Fruit fly (Drosophila melanogaster) whole organism, embryonic: ENCODE data around the gene SP555.

Experiments
- BEAF-32 ChIP-seq: fragments of 200-800 bp; sonication (Bioruptor generic); optimal IDR thresholded peaks from 3 replicates; lab custom pipeline; 2017; ENCODE audit warnings: missing biosample characterization, missing genetic modification characterization, mild to moderate bottlenecking, moderate library complexity, missing genetic modification reagents
- Bteb2 ChIP-seq: fragments of 200-800 bp; sonication (Bioruptor generic); optimal IDR thresholded peaks from 2 replicates; lab custom pipeline; 2016; ENCODE audit warnings: missing biosample characterization, missing genetic modification characterization
- CG10366 ChIP-seq: fragments of 200-800 bp; sonication (Bioruptor generic); IDR thresholded peaks from 2 replicates; pipeline ENCODE4 v1.3.6; 2022; ENCODE audit warnings: missing biosample characterization, missing genetic modification characterization
- CG11093 ChIP-seq: fragments of 200-800 bp; sonication (Bioruptor generic); IDR thresholded peaks from 3 replicates; pipeline ENCODE4 v1.3.6; 2022; ENCODE audit warnings: missing biosample characterization, missing genetic modification characterization
- CG12299 ChIP-seq: fragments of 200-800 bp; sonication (Bioruptor generic); optimal IDR thresholded peaks from 2 replicates; lab custom pipeline; 2018; ENCODE audit warnings: missing biosample characterization, mild to moderate bottlenecking, missing genetic modification characterization
- CG12942 ChIP-seq: fragments of 200-800 bp; sonication (Bioruptor generic); optimal IDR thresholded peaks from 3 replicates; lab custom pipeline; 2016; ENCODE audit warnings: missing biosample characterization, missing genetic modification characterization
- CG13775 ChIP-seq: fragments of 200-800 bp; sonication (Bioruptor generic); optimal IDR thresholded peaks from 3 replicates; lab custom pipeline; 2017; ENCODE audit warnings: missing biosample characterization, mild to moderate bottlenecking, missing genetic modification characterization
- CG14710 ChIP-seq: fragments of 200-800 bp; sonication (Bioruptor generic); optimal IDR thresholded peaks from 3 replicates; lab custom pipeline; 2019; ENCODE audit warnings: missing biosample characterization, mild to moderate bottlenecking, missing genetic modification characterization, moderate library complexity
- CG15479 ChIP-seq: fragments of 200-800 bp; sonication (Bioruptor generic); optimal IDR thresholded peaks from 3 replicates; lab custom pipeline; 2019; ENCODE audit warnings: missing biosample characterization, mild to moderate bottlenecking, missing genetic modification characterization, moderate library complexity
- CG15514 ChIP-seq: fragments of 200-800 bp; sonication (Bioruptor generic); optimal IDR thresholded peaks from 3 replicates; lab custom pipeline; 2017; ENCODE audit warnings: missing biosample characterization, missing genetic modification characterization, mild to moderate bottlenecking, moderate library complexity, missing genetic modification reagents
- CG2120 ChIP-seq: fragments of 200-800 bp; sonication (Bioruptor generic); optimal IDR thresholded peaks from 3 replicates; lab custom pipeline; 2016; ENCODE audit warnings: missing biosample characterization, missing genetic modification characterization
- CG2129 ChIP-seq: fragments of 200-800 bp; sonication (Bioruptor generic); IDR thresholded peaks from 2 replicates; pipeline ENCODE4 v1.3.6; 2022; ENCODE audit warnings: missing biosample characterization, missing genetic modification characterization; ENCODE audit not compliant: partially characterized antibody
- CG31365 ChIP-seq: fragments of 200-800 bp; sonication (Bioruptor generic); optimal IDR thresholded peaks from 2 replicates; lab custom pipeline; 2018; ENCODE audit warnings: missing biosample characterization, mild to moderate bottlenecking, missing genetic modification characterization
- CG32767 ChIP-seq: fragments of 200-800 bp; sonication (Bioruptor generic); IDR thresholded peaks from 2 replicates; pipeline ENCODE4 v1.3.6; 2022; ENCODE audit warnings: missing biosample characterization, missing genetic modification characterization
- CG4404 ChIP-seq: fragments of 200-800 bp; sonication (Bioruptor generic); IDR thresholded peaks from 2 replicates; pipeline ENCODE4 v1.3.6; 2022; ENCODE audit warnings: missing biosample characterization, missing genetic modification characterization
- CG4707 ChIP-seq: fragments of 200-800 bp; sonication (Bioruptor generic); optimal IDR thresholded peaks from 2 replicates; lab custom pipeline; 2018; ENCODE audit warnings: missing biosample characterization, mild to moderate bottlenecking, missing genetic modification characterization, moderate library complexity
- CG4854 ChIP-seq: fragments of 200-800 bp; sonication (Bioruptor generic); optimal IDR thresholded peaks from 2 replicates; lab custom pipeline; 2016; ENCODE audit warnings: missing biosample characterization, missing genetic modification characterization, inconsistent platforms
- CHES-1-like ChIP-seq: fragments of 200-800 bp; sonication (Bioruptor generic); optimal IDR thresholded peaks from 2 replicates; lab custom pipeline; 2016; ENCODE audit warnings: missing biosample characterization, missing genetic modification characterization
- CTCF ChIP-seq: fragments of 200-800 bp; sonication (Bioruptor generic); optimal IDR thresholded peaks from 2 replicates; lab custom pipeline; 2017; ENCODE audit warnings: missing biosample characterization, mild to moderate bottlenecking, missing genetic modification characterization, moderate library complexity
- Dad ChIP-seq: fragments of 200-800 bp; sonication (Bioruptor generic); optimal IDR thresholded peaks from 3 replicates; lab custom pipeline; 2016; ENCODE audit warnings: missing biosample characterization, missing genetic modification characterization
- Doc2 ChIP-seq: fragments of 200-800 bp; sonication (Bioruptor generic); IDR thresholded peaks from 2 replicates; pipeline ENCODE4 v1.3.6; 2022; ENCODE audit warnings: missing biosample characterization, missing genetic modification characterization
- Dp ChIP-seq: fragments of 200-800 bp; sonication (Bioruptor generic); optimal IDR thresholded peaks from 2 replicates; lab custom pipeline; 2018; ENCODE audit warnings: missing biosample characterization, mild to moderate bottlenecking, missing genetic modification characterization, moderate library complexity
- Ets97D ChIP-seq: fragments of 200-800 bp; sonication (Bioruptor generic); optimal IDR thresholded peaks from 3 replicates; lab custom pipeline; 2016; ENCODE audit warnings: missing biosample characterization, missing genetic modification characterization
- Gug ChIP-seq: fragments of 200-800 bp; sonication (Bioruptor generic); IDR thresholded peaks from 4 replicates; pipeline ENCODE4 v1.3.6; 2022; ENCODE audit warnings: missing biosample characterization, missing genetic modification characterization
- Hsf ChIP-seq: fragments of 200-800 bp; sonication (Bioruptor generic); optimal IDR thresholded peaks from 3 replicates; lab custom pipeline; 2016; ENCODE audit warnings: missing biosample characterization, missing genetic modification characterization
- MTF-1 ChIP-seq: fragments of 200-800 bp; sonication (Bioruptor generic); optimal IDR thresholded peaks from 2 replicates; lab custom pipeline; 2018; ENCODE audit warnings: missing biosample characterization, mild to moderate bottlenecking, missing genetic modification characterization, borderline replicate concordance
- Meics ChIP-seq: fragments of 200-800 bp; sonication (Bioruptor generic); optimal IDR thresholded peaks from 2 replicates; lab custom pipeline; 2017; ENCODE audit warnings: missing biosample characterization, mild to moderate bottlenecking, missing genetic modification characterization
- Neu2 ChIP-seq: fragments of 200-800 bp; sonication (Bioruptor generic); optimal IDR thresholded peaks from 3 replicates; lab custom pipeline; 2016; ENCODE audit warnings: missing biosample characterization, missing genetic modification characterization, borderline replicate concordance
- Nf-YB ChIP-seq: fragments of 200-800 bp; sonication (Bioruptor generic); optimal IDR thresholded peaks from 3 replicates; lab custom pipeline; 2019; ENCODE audit warnings: missing biosample characterization, mild to moderate bottlenecking, missing genetic modification characterization, moderate library complexity
- PHDP ChIP-seq: fragments of 200-800 bp; sonication (Bioruptor generic); optimal IDR thresholded peaks from 3 replicates; lab custom pipeline; 2018; ENCODE audit warnings: missing biosample characterization, mild to moderate bottlenecking, missing genetic modification characterization, moderate library complexity
- Rx ChIP-seq: fragments of 200-800 bp; sonication (Bioruptor generic); IDR thresholded peaks from 2 replicates; pipeline ENCODE4 v1.3.6; 2022; ENCODE audit warnings: missing biosample characterization, missing genetic modification characterization
- amos ChIP-seq: fragments of 200-800 bp; sonication (Bioruptor generic); IDR thresholded peaks from 2 replicates; pipeline ENCODE4 v1.3.6; 2022; ENCODE audit warnings: missing biosample characterization, missing genetic modification characterization; ENCODE audit not compliant: partially characterized antibody
- az2 ChIP-seq: fragments of 200-800 bp; sonication (Bioruptor generic); optimal IDR thresholded peaks from 3 replicates; lab custom pipeline; 2016; ENCODE audit warnings: missing biosample characterization, missing genetic modification characterization
- bab2 ChIP-seq: fragments of 200-800 bp; sonication (Bioruptor generic); optimal IDR thresholded peaks from 2 replicates; lab custom pipeline; 2016; ENCODE audit warnings: missing biosample characterization, missing genetic modification characterization
- br ChIP-seq: fragments of >200 bp; optimal IDR thresholded peaks from 2 replicates; lab custom pipeline; 2017
- caup ChIP-seq: fragments of 200-800 bp; sonication (Bioruptor generic); optimal IDR thresholded peaks from 3 replicates; lab custom pipeline; 2017; ENCODE audit warnings: missing biosample characterization, mild to moderate bottlenecking, missing genetic modification characterization, moderate library complexity; ENCODE audit not compliant: severe bottlenecking
- dmrt11E ChIP-seq: fragments of 200-800 bp; sonication (Bioruptor generic); optimal IDR thresholded peaks from 3 replicates; lab custom pipeline; 2018; ENCODE audit warnings: missing biosample characterization, mild to moderate bottlenecking, missing genetic modification characterization, moderate library complexity
- eyg ChIP-seq: fragments of 200-800 bp; sonication (Bioruptor generic); optimal IDR thresholded peaks from 3 replicates; lab custom pipeline; 2016; ENCODE audit warnings: missing biosample characterization, missing genetic modification characterization
- ftz-f1 ChIP-seq: fragments of 200-800 bp; sonication (Bioruptor generic); optimal IDR thresholded peaks from 2 replicates; lab custom pipeline; 2016; ENCODE audit warnings: missing biosample characterization, missing genetic modification characterization
- gcm2 ChIP-seq: fragments of 200-800 bp; sonication (Bioruptor generic); optimal IDR thresholded peaks from 2 replicates; lab custom pipeline; 2016; ENCODE audit warnings: missing biosample characterization, missing genetic modification characterization
- gsb-n ChIP-seq: fragments of 200-800 bp; sonication (Bioruptor generic); optimal IDR thresholded peaks from 3 replicates; lab custom pipeline; 2018; ENCODE audit warnings: missing biosample characterization, mild to moderate bottlenecking, missing genetic modification characterization
- lilli ChIP-seq: fragments of 200-800 bp; sonication (Bioruptor generic); optimal IDR thresholded peaks from 3 replicates; lab custom pipeline; 2016; ENCODE audit warnings: missing biosample characterization, missing genetic modification characterization
- nau ChIP-seq: fragments of 200-800 bp; sonication (Bioruptor generic); optimal IDR thresholded peaks from 3 replicates; lab custom pipeline; 2017; ENCODE audit warnings: missing biosample characterization, mild to moderate bottlenecking, missing genetic modification characterization, missing genetic modification reagents
- pan ChIP-seq, 4 experiments: fragments of >200 bp in 3 of 4; fragments of 200-800 bp in 1 of 4; sonication (Bioruptor generic) in 1 of 4; optimal IDR thresholded peaks in 3 of 4; IDR thresholded peaks in 1 of 4; 2 replicates each; pipeline versions ENCODE4 v1.3.6 to Lab custom; 2017 to 2022; ENCODE audit warnings: missing biosample characterization in 2 of 4, missing genetic modification characterization in 2 of 4, mixed read lengths in 1 of 4
- repo ChIP-seq: fragments of 200-800 bp; sonication (Bioruptor generic); optimal IDR thresholded peaks from 2 replicates; lab custom pipeline; 2016; ENCODE audit warnings: missing biosample characterization, missing genetic modification characterization
- schlank ChIP-seq: fragments of 200-800 bp; sonication (Bioruptor generic); optimal IDR thresholded peaks from 2 replicates; lab custom pipeline; 2018; ENCODE audit warnings: missing biosample characterization, mild to moderate bottlenecking, missing genetic modification characterization
- sna ChIP-seq: fragments of 200-800 bp; sonication (Bioruptor generic); IDR thresholded peaks from 2 replicates; pipeline ENCODE4 v1.3.6; 2022; ENCODE audit warnings: missing biosample characterization, missing genetic modification characterization; ENCODE audit not compliant: partially characterized antibody
- unpg ChIP-seq: fragments of 200-800 bp; sonication (Bioruptor generic); optimal IDR thresholded peaks from 3 replicates; lab custom pipeline; 2018; ENCODE audit warnings: missing biosample characterization, mild to moderate bottlenecking, missing genetic modification characterization, moderate library complexity
- vvl ChIP-seq: fragments of 200-800 bp; sonication (Bioruptor generic); IDR thresholded peaks from 2 replicates; pipeline ENCODE4 v1.3.6; 2022; ENCODE audit warnings: missing biosample characterization, missing genetic modification characterization

SP555 gene

DNA sequence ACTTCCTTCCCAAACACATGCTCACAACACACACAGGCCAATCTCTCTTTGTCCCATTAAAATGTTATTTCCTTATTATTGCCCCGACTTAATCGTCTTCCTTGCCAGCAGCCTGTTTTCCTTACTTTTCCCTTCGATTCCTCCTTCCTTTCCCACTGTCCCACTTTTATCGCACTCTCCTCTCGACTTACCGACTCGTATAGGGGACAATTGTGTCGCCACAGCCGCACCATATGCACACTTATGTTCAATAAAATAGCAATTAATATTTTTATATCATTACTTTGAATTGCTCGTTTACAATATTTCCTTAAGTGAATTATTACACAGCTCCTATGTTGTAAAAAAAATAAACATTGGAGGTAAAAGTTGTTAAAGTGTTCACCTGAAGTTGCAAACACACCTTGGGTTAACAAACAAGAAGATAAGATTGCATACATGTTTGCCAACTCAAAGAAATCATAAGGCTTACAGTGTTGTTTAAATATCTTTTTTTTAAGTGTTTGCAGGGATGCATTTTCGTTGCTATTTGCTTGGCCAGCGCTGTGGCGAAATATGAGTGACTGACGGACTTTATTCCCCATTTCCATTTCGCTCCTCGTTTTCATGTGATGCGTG, 49.5 kb downstream of the SP555 start (continued):
- peak; percentile 22 for TF ChIP-seq CG15479 (GFP tag; lab: Kevin White, UChicago)
- peak; percentile 62; the same call in 1 of the 2 replicates for TF ChIP-seq vvl (GFP tag; lab: Robert Waterston, UW)
- peak; percentile 32 for TF ChIP-seq MTF-1
- TF ChIP-seq sna (GFP tag; lab: Robert Waterston, UW): no peak
- peak; percentile 83 for TF ChIP-seq Meics (GFP tag; lab: Kevin White, UChicago)
- peak; percentile 85 for TF ChIP-seq PHDP (tag; lab: Kevin White, UChicago)
- TF ChIP-seq CG12942 (GFP tag; lab: Kevin White, UChicago): peak; percentile 59
- TF ChIP-seq Gug (GFP tag; lab: Robert Waterston, UW): peak; percentile 41; the same call in 1 of the 4 replicates
- no peak for TF ChIP-seq Neu2
- peak; percentile 72 for TF ChIP-seq CG13775 (GFP tag; lab: Kevin White, UChicago)
- no peak for TF ChIP-seq br (lab: Kevin White, UChicago)
- no peak for TF ChIP-seq amos (GFP tag; lab: Robert Waterston, UW)
- TF ChIP-seq pan (optimal IDR thresholded peaks at IDR 0.05; lab: Kevin White, UChicago): no peak
- TF ChIP-seq pan (GFP tag; optimal IDR thresholded peaks at IDR 0.05 in 1 of 2, IDR thresholded peaks at IDR 0.05 in 1 of 2): peak in 1 of 2 experiments; percentile 59
- TF ChIP-seq CHES-1-like (GFP tag; lab: Kevin White, UChicago): peak; percentile 39
- peak; percentile 70 for TF ChIP-seq CG12299
- peak; percentile 86 for TF ChIP-seq unpg (GFP tag; lab: Kevin White, UChicago)
- peak; percentile 72 for TF ChIP-seq Hsf (GFP tag; lab: Kevin White, UChicago)
- TF ChIP-seq caup (GFP tag; lab: Kevin White, UChicago): peak; percentile 66
- 0 out of 3 replicates have a peak, but pooled peaks have one; percentile 25 for TF ChIP-seq CG11093 (GFP tag; lab: Robert Waterston, UW)
- TF ChIP-seq Bteb2: peak; percentile 53
- peak; percentile 72 for TF ChIP-seq CG14710 (tag; lab: Kevin White, UChicago)
- TF ChIP-seq CG2120 (GFP tag; lab: Kevin White, UChicago): peak; percentile 70
- peak; percentile 72 for TF ChIP-seq gsb-n
- TF ChIP-seq nau: peak; percentile 86
- peak; percentile 38 for TF ChIP-seq Ets97D (GFP tag; lab: Kevin White, UChicago)
- TF ChIP-seq schlank (tag; lab: Kevin White, UChicago): peak; percentile 36
- peak; percentile 62 for TF ChIP-seq dmrt11E (tag; lab: Kevin White, UChicago)
- peak; percentile 16 for TF ChIP-seq Dad
- TF ChIP-seq bab2 (GFP tag; lab: Kevin White, UChicago): peak; percentile 71
- no peak for TF ChIP-seq BEAF-32 (GFP tag; lab: Kevin White, UChicago)
- no peak for TF ChIP-seq Doc2 (GFP tag; lab: Robert Waterston, UW)
- TF ChIP-seq Nf-YB (GFP tag; lab: Kevin White, UChicago): peak; percentile 66
- TF ChIP-seq CG4854 (GFP tag; lab: Kevin White, UChicago): peak; percentile 68
- no peak for TF ChIP-seq CG4404 (GFP tag; lab: Robert Waterston, UW)
- TF ChIP-seq CTCF (GFP tag; lab: Kevin White, UChicago): peak; percentile 34
- peak; percentile 63 for TF ChIP-seq CG15514
- no peak for TF ChIP-seq Dp
- peak; percentile 62 for TF ChIP-seq CG32767
- TF ChIP-seq lilli (GFP tag; lab: Kevin White, UChicago): peak; percentile 78
- TF ChIP-seq az2 (GFP tag; lab: Kevin White, UChicago): peak; percentile 78
- peak; percentile 61 for TF ChIP-seq CG4707 (GFP tag; lab: Kevin White, UChicago)
- peak; percentile 54 for TF ChIP-seq repo (GFP tag; lab: Kevin White, UChicago)
- TF ChIP-seq CG10366 (GFP tag; lab: Robert Waterston, UW): peak; percentile 36; the same call in 1 of the 2 replicates
- no peak for TF ChIP-seq ftz-f1 (GFP tag; lab: Kevin White, UChicago)
- peak; percentile 60 for TF ChIP-seq eyg (GFP tag; lab: Kevin White, UChicago)
- peak; percentile 49 for TF ChIP-seq CG31365
- TF ChIP-seq Rx (GFP tag; lab: Robert Waterston, UW): peak; percentile 62
- TF ChIP-seq gcm2 (GFP tag; lab: Kevin White, UChicago): peak; percentile 65
- TF ChIP-seq CG2129 (GFP tag; lab: Robert Waterston, UW): no peak
